Fruit fly (Drosophila melanogaster) whole organism, embryonic: ENCODE results near the gene scpr-C.

Experiments used
- Abd-B ChIP-seq: fragments of 200-800 bp; sonication (Bioruptor generic); optimal IDR thresholded peaks from 2 replicates; lab custom pipeline; 2018; ENCODE audit warnings: missing biosample characterization, mild to moderate bottlenecking, missing genetic modification characterization, moderate library complexity
- Antp ChIP-seq: fragments of 200-800 bp; sonication (Bioruptor generic); optimal IDR thresholded peaks from 3 replicates; lab custom pipeline; 2016; ENCODE audit warnings: missing biosample characterization, missing genetic modification characterization
- CG10147 ChIP-seq: fragments of 200-800 bp; sonication (Bioruptor generic); optimal IDR thresholded peaks from 2 replicates; lab custom pipeline; 2019; ENCODE audit warnings: missing biosample characterization, mild to moderate bottlenecking, missing genetic modification characterization, moderate library complexity
- CG10979 ChIP-seq: fragments of 200-800 bp; sonication (Bioruptor generic); optimal IDR thresholded peaks from 2 replicates; lab custom pipeline; 2018; ENCODE audit warnings: missing biosample characterization, mild to moderate bottlenecking, missing genetic modification characterization, moderate library complexity
- CG11504 ChIP-seq: fragments of 200-800 bp; sonication (Bioruptor generic); optimal IDR thresholded peaks from 3 replicates; lab custom pipeline; 2019; ENCODE audit warnings: missing biosample characterization, mild to moderate bottlenecking, missing genetic modification characterization, moderate library complexity
- CG14441 ChIP-seq: fragments of 200-800 bp; sonication (Bioruptor generic); IDR thresholded peaks from 2 replicates; pipeline ENCODE4 v1.3.6; 2022; ENCODE audit warnings: missing biosample characterization, missing genetic modification characterization
- CG1647 ChIP-seq: fragments of 200-800 bp; sonication (Bioruptor generic); optimal IDR thresholded peaks from 3 replicates; lab custom pipeline; 2016; ENCODE audit warnings: missing biosample characterization, missing genetic modification characterization
- CG16779 ChIP-seq: fragments of 200-800 bp; sonication (Bioruptor generic); IDR thresholded peaks from 2 replicates; pipeline ENCODE4 v1.3.6; 2022; ENCODE audit warnings: missing biosample characterization, missing genetic modification characterization
- CG18476 ChIP-seq: fragments of 200-800 bp; sonication (Bioruptor generic); optimal IDR thresholded peaks from 2 replicates; lab custom pipeline; 2016; ENCODE audit warnings: missing biosample characterization, mild to moderate bottlenecking, missing genetic modification characterization
- CG18619 ChIP-seq: fragments of 200-800 bp; sonication (Bioruptor generic); optimal IDR thresholded peaks from 3 replicates; lab custom pipeline; 2017; ENCODE audit warnings: missing biosample characterization, mild to moderate bottlenecking, missing genetic modification characterization
- CG3995 ChIP-seq: fragments of 200-800 bp; sonication (Bioruptor generic); optimal IDR thresholded peaks from 3 replicates; lab custom pipeline; 2016; ENCODE audit warnings: missing biosample characterization, missing genetic modification characterization
- CG4424 ChIP-seq: fragments of 200-800 bp; sonication (Bioruptor generic); optimal IDR thresholded peaks from 3 replicates; lab custom pipeline; 2016; ENCODE audit warnings: missing biosample characterization, missing genetic modification characterization
- CG4617 ChIP-seq: fragments of 200-800 bp; sonication (Bioruptor generic); optimal IDR thresholded peaks from 3 replicates; lab custom pipeline; 2016; ENCODE audit warnings: missing biosample characterization, missing genetic modification characterization, borderline replicate concordance
- CG6654 ChIP-seq: fragments of 200-800 bp; sonication (Bioruptor generic); optimal IDR thresholded peaks from 2 replicates; lab custom pipeline; 2017; ENCODE audit warnings: missing biosample characterization, mild to moderate bottlenecking, missing genetic modification characterization
- CG6689 ChIP-seq: fragments of 200-800 bp; sonication (Bioruptor generic); IDR thresholded peaks from 2 replicates; pipeline ENCODE4 v1.3.6; 2022; ENCODE audit warnings: missing biosample characterization, missing genetic modification characterization
- CG6813 ChIP-seq: fragments of 200-800 bp; sonication (Bioruptor generic); optimal IDR thresholded peaks from 2 replicates; lab custom pipeline; 2017; ENCODE audit warnings: missing biosample characterization, missing genetic modification characterization, mild to moderate bottlenecking, moderate library complexity, missing genetic modification reagents
- CG7357 ChIP-seq: fragments of 200-800 bp; sonication (Bioruptor generic); IDR thresholded peaks from 3 replicates; pipeline ENCODE4 v1.3.6; 2022; ENCODE audit warnings: missing biosample characterization, missing genetic modification characterization
- CG7928 ChIP-seq: fragments of 200-800 bp; sonication (Bioruptor generic); optimal IDR thresholded peaks from 2 replicates; lab custom pipeline; 2017; ENCODE audit warnings: missing biosample characterization, mild to moderate bottlenecking, missing genetic modification characterization
- CG9437 ChIP-seq: fragments of 200-800 bp; sonication (Bioruptor generic); optimal IDR thresholded peaks from 2 replicates; lab custom pipeline; 2018; ENCODE audit warnings: missing biosample characterization, mild to moderate bottlenecking, missing genetic modification characterization
- D19B ChIP-seq: fragments of 200-800 bp; sonication (Bioruptor generic); optimal IDR thresholded peaks from 2 replicates; lab custom pipeline; 2017; ENCODE audit warnings: missing biosample characterization, mild to moderate bottlenecking, missing genetic modification characterization
- Drgx ChIP-seq: fragments of 200-800 bp; sonication (Bioruptor generic); IDR thresholded peaks from 2 replicates; pipeline ENCODE4 v1.3.6; 2022; ENCODE audit warnings: missing biosample characterization, missing genetic modification characterization
- ERR ChIP-seq: fragments of 200-800 bp; sonication (Bioruptor generic); optimal IDR thresholded peaks from 2 replicates; lab custom pipeline; 2016; ENCODE audit warnings: missing biosample characterization, missing genetic modification characterization
- HHEX ChIP-seq: fragments of 200-800 bp; sonication (Bioruptor generic); optimal IDR thresholded peaks from 3 replicates; lab custom pipeline; 2017; ENCODE audit warnings: missing biosample characterization, mild to moderate bottlenecking, missing genetic modification characterization, missing genetic modification reagents
- HLH4C ChIP-seq: fragments of 200-800 bp; sonication (Bioruptor generic); IDR thresholded peaks from 3 replicates; pipeline ENCODE4 v1.3.6; 2022; ENCODE audit warnings: missing biosample characterization, missing genetic modification characterization; ENCODE audit not compliant: partially characterized antibody
- HmgZ ChIP-seq: fragments of 200-800 bp; sonication (Bioruptor generic); optimal IDR thresholded peaks from 2 replicates; lab custom pipeline; 2018; ENCODE audit warnings: missing biosample characterization, mild to moderate bottlenecking, missing genetic modification characterization
- Hr3 ChIP-seq: fragments of 200-800 bp; sonication (Bioruptor generic); optimal IDR thresholded peaks from 3 replicates; lab custom pipeline; 2016; ENCODE audit warnings: missing biosample characterization, missing genetic modification characterization
- Meics ChIP-seq: fragments of 200-800 bp; sonication (Bioruptor generic); optimal IDR thresholded peaks from 2 replicates; lab custom pipeline; 2017; ENCODE audit warnings: missing biosample characterization, mild to moderate bottlenecking, missing genetic modification characterization
- Pdp1 ChIP-seq, 2 experiments: fragments of 200-800 bp; sonication (Bioruptor generic); optimal IDR thresholded peaks; 3 replicates each; lab custom pipeline; 2016; ENCODE audit warnings: missing biosample characterization in 2 of 2, missing genetic modification characterization in 2 of 2, mild to moderate bottlenecking in 1 of 2, moderate library complexity in 1 of 2
- br ChIP-seq: fragments of >200 bp; optimal IDR thresholded peaks from 2 replicates; lab custom pipeline; 2017
- caup ChIP-seq: fragments of 200-800 bp; sonication (Bioruptor generic); optimal IDR thresholded peaks from 3 replicates; lab custom pipeline; 2017; ENCODE audit warnings: missing biosample characterization, mild to moderate bottlenecking, missing genetic modification characterization, moderate library complexity; ENCODE audit not compliant: severe bottlenecking
- corto ChIP-seq: fragments of 200-800 bp; sonication (Bioruptor generic); optimal IDR thresholded peaks from 2 replicates; lab custom pipeline; 2016; ENCODE audit warnings: missing biosample characterization, mild to moderate bottlenecking, missing genetic modification characterization, moderate library complexity
- dmrt11E ChIP-seq: fragments of 200-800 bp; sonication (Bioruptor generic); optimal IDR thresholded peaks from 3 replicates; lab custom pipeline; 2018; ENCODE audit warnings: missing biosample characterization, mild to moderate bottlenecking, missing genetic modification characterization, moderate library complexity
- dmrt99B ChIP-seq: fragments of 200-800 bp; sonication (Bioruptor generic); optimal IDR thresholded peaks from 2 replicates; lab custom pipeline; 2018; ENCODE audit warnings: missing biosample characterization, mild to moderate bottlenecking, missing genetic modification characterization, moderate library complexity
- dpn ChIP-seq, 2 experiments: fragments of 200-800 bp; sonication (Bioruptor generic); optimal IDR thresholded peaks; 3 replicates each; lab custom pipeline; 2016; ENCODE audit warnings: missing biosample characterization in 2 of 2, missing genetic modification characterization in 2 of 2
- en ChIP-seq: fragments of 200-800 bp; sonication (Bioruptor generic); optimal IDR thresholded peaks from 2 replicates; lab custom pipeline; 2016; ENCODE audit warnings: missing biosample characterization, missing genetic modification characterization
- grau ChIP-seq: fragments of 200-800 bp; optimal IDR thresholded peaks from 3 replicates; lab custom pipeline; 2019; ENCODE audit warnings: missing biosample characterization, mild to moderate bottlenecking, missing genetic modification characterization, moderate library complexity
- grn ChIP-seq: fragments of 200-800 bp; sonication (Bioruptor generic); optimal IDR thresholded peaks from 3 replicates; lab custom pipeline; 2017; ENCODE audit warnings: missing biosample characterization, missing genetic modification characterization
- gsb-n ChIP-seq: fragments of 200-800 bp; sonication (Bioruptor generic); optimal IDR thresholded peaks from 3 replicates; lab custom pipeline; 2018; ENCODE audit warnings: missing biosample characterization, mild to moderate bottlenecking, missing genetic modification characterization
- gt ChIP-seq: fragments of 200-800 bp; sonication (Bioruptor generic); IDR thresholded peaks from 2 replicates; pipeline ENCODE4 v1.3.6; 2022; ENCODE audit warnings: missing biosample characterization, missing genetic modification characterization
- h ChIP-seq: fragments of >200 bp; optimal IDR thresholded peaks from 2 replicates; lab custom pipeline; 2017
- ken ChIP-seq: fragments of 200-800 bp; sonication (Bioruptor generic); IDR thresholded peaks from 3 replicates; pipeline ENCODE4 v1.3.6; 2022; ENCODE audit warnings: missing biosample characterization, missing genetic modification characterization
- lilli ChIP-seq: fragments of 200-800 bp; sonication (Bioruptor generic); optimal IDR thresholded peaks from 3 replicates; lab custom pipeline; 2016; ENCODE audit warnings: missing biosample characterization, missing genetic modification characterization
- phol ChIP-seq: fragments of 200-800 bp; sonication (Bioruptor generic); optimal IDR thresholded peaks from 3 replicates; lab custom pipeline; 2018; ENCODE audit warnings: missing biosample characterization, mild to moderate bottlenecking, missing genetic modification characterization, moderate library complexity
- slou ChIP-seq: fragments of 200-800 bp; sonication (Bioruptor generic); optimal IDR thresholded peaks from 3 replicates; lab custom pipeline; 2016; ENCODE audit warnings: missing biosample characterization, missing genetic modification characterization
- so ChIP-seq: fragments of 200-800 bp; sonication (Bioruptor generic); IDR thresholded peaks from 3 replicates; pipeline ENCODE4 v1.3.6; 2022; ENCODE audit warnings: missing biosample characterization, missing genetic modification characterization
- tna ChIP-seq: fragments of 200-800 bp; sonication (Bioruptor generic); IDR thresholded peaks from 2 replicates; pipeline ENCODE4 v1.3.6; 2022; ENCODE audit warnings: missing biosample characterization, missing genetic modification characterization; ENCODE audit not compliant: partially characterized antibody
- ttk ChIP-seq: fragments of 200-800 bp; sonication (Bioruptor generic); IDR thresholded peaks from 2 replicates; pipeline ENCODE4 v2.1.2; 2022; ENCODE audit warnings: missing biosample characterization, missing genetic modification characterization
- twi ChIP-seq: fragments of 200-800 bp; optimal IDR thresholded peaks from 2 replicates; lab custom pipeline; 2019; ENCODE audit warnings: missing biosample characterization, mild to moderate bottlenecking, missing genetic modification characterization, moderate library complexity
- wek ChIP-seq: fragments of 200-800 bp; sonication (Bioruptor generic); optimal IDR thresholded peaks from 3 replicates; lab custom pipeline; 2018; ENCODE audit warnings: missing biosample characterization, mild to moderate bottlenecking, missing genetic modification characterization, moderate library complexity
- zen ChIP-seq: fragments of 200-800 bp; sonication (Bioruptor generic); optimal IDR thresholded peaks from 3 replicates; lab custom pipeline; 2018; ENCODE audit warnings: missing biosample characterization, mild to moderate bottlenecking, missing genetic modification characterization, moderate library complexity

scpr-C gene

dm6 chr3R:11200885-11201421 lies 24.4 kb upstream of the scpr-C start (continued):
- TF ChIP-seq D19B (GFP tag; lab: Kevin White, UChicago) (peak; percentile 100), slou (GFP tag; lab: Kevin White, UChicago) (peak; percentile 5), grau (peak; percentile 79), HmgZ (tag; lab: Kevin White, UChicago) (peak; percentile 26), ttk (peak; percentile 52), HLH4C (GFP tag; lab: Robert Waterston, UW) (peak; percentile 42; the same call in 1 of the 3 replicates), phol (peak; percentile 53), tna (GFP tag; lab: Robert Waterston, UW) (no peak), so (GFP tag; lab: Robert Waterston, UW) (no peak), CG6689 (peak; percentile 56), CG6654 (peak; percentile 7), CG18619 (GFP tag; lab: Kevin White, UChicago) (peak; percentile 56), HHEX (GFP tag; lab: Kevin White, UChicago) (peak; percentile 62), Drgx (peak; percentile 47), Abd-B (GFP tag; lab: Kevin White, UChicago) (peak; percentile 40), dpn (GFP tag; optimal IDR thresholded peaks at IDR 0.05; lab: Kevin White, UChicago) (peak in 1 of 2 experiments; percentile 65), CG6813 (GFP tag; lab: Kevin White, UChicago) (peak; percentile 35), CG11504 (tag; lab: Kevin White, UChicago) (peak; percentile 76), CG7357 (GFP tag; lab: Robert Waterston, UW) (peak; percentile 40; the same call in 1 of the 3 replicates), Meics (GFP tag; lab: Kevin White, UChicago) (peak; percentile 77), br (lab: Kevin White, UChicago) (no peak), dmrt99B (tag; lab: Kevin White, UChicago) (peak; percentile 61), Antp (no peak), CG4424 (GFP tag; lab: Kevin White, UChicago) (peak; percentile 36), grn (GFP tag; lab: Kevin White, UChicago) (peak; percentile 4), CG3995 (GFP tag; lab: Kevin White, UChicago) (peak; percentile 35), CG14441 (GFP tag; lab: Robert Waterston, UW) (peak; percentile 75), CG10147 (GFP tag; lab: Kevin White, UChicago) (peak; percentile 31), Pdp1 (GFP tag; optimal IDR thresholded peaks at IDR 0.05; lab: Kevin White, UChicago) (peak in 1 of 2 experiments; percentile 66), wek (GFP tag; lab: Kevin White, UChicago) (no peak)
- TF ChIP-seq, all 482 proteins: peak for 180

dm6 chr3R:11208766-11209331 lies 16.5 kb upstream of the scpr-C start:
- TF ChIP-seq CG16779 (GFP tag; lab: Robert Waterston, UW), result no peak
- TF ChIP-seq caup (GFP tag; lab: Kevin White, UChicago), result no peak
- TF ChIP-seq Hr3 (GFP tag; lab: Kevin White, UChicago), result no peak
- TF ChIP-seq CG4617 (GFP tag; lab: Kevin White, UChicago), result no peak
- TF ChIP-seq corto (GFP tag; lab: Kevin White, UChicago), result no peak
- no peak for TF ChIP-seq CG18476
- no peak for TF ChIP-seq zen (tag; lab: Kevin White, UChicago)
- no peak for TF ChIP-seq CG9437
- no peak for TF ChIP-seq CG7928 (GFP tag; lab: Kevin White, UChicago)
- no peak for TF ChIP-seq twi (tag; lab: Kevin White, UChicago)
- no peak for TF ChIP-seq en
- TF ChIP-seq ken (GFP tag; lab: Robert Waterston, UW), result no peak
- TF ChIP-seq ERR (GFP tag; lab: Kevin White, UChicago), result no peak
- no peak for TF ChIP-seq lilli (GFP tag; lab: Kevin White, UChicago)
- TF ChIP-seq gt (GFP tag; lab: Robert Waterston, UW), result no peak
- no peak for TF ChIP-seq h (lab: Kevin White, UChicago)
- no peak for TF ChIP-seq dmrt11E (tag; lab: Kevin White, UChicago)
- no peak for TF ChIP-seq CG1647 (GFP tag; lab: Kevin White, UChicago)
- no peak for TF ChIP-seq gsb-n
- peak; percentile 83 for TF ChIP-seq CG10979 (tag; lab: Kevin White, UChicago)
